Worm (Caenorhabditis elegans) whole organism, young adult: ENCODE results near the gene sna-3.
A peak's percentile ranks its signal among the peaks of the same experiment; 100 is the strongest.

Experiments
- B0336.3 ChIP-seq: fragments of 200-800 bp; sonication (Bioruptor generic); IDR thresholded peaks from 2 replicates; pipeline ENCODE4 v1.3.6; 2022; ENCODE audit warnings: missing genetic modification characterization, missing compliant biosample characterization
- C06A6.2 ChIP-seq: fragments of 200-800 bp; sonication (Bioruptor generic); conservative IDR thresholded peaks from 2 replicates; pipeline ENCODE4 v1.3.6; 2022; ENCODE audit warnings: missing genetic modification characterization, missing compliant biosample characterization
- C17E4.6 ChIP-seq: fragments of 200-800 bp; sonication (Bioruptor generic); IDR thresholded peaks from 2 replicates; pipeline ENCODE4 v1.3.6; 2022; ENCODE audit warnings: missing genetic modification reagents, missing genetic modification characterization, missing compliant biosample characterization
- D2030.7 ChIP-seq: fragments of 200-800 bp; sonication (Bioruptor generic); IDR thresholded peaks from 2 replicates; pipeline ENCODE4 v1.3.6; 2022; ENCODE audit warnings: missing genetic modification reagents, missing genetic modification characterization, missing compliant biosample characterization
- F22D6.2 ChIP-seq: sonication (generic microtip); optimal IDR thresholded peaks from 2 replicates; lab custom pipeline; 2016; ENCODE audit warnings: mild to moderate bottlenecking, missing genetic modification characterization, missing compliant biosample characterization
- F37B4.10 ChIP-seq: fragments of 200-800 bp; sonication (Bioruptor generic); IDR thresholded peaks from 2 replicates; pipeline ENCODE4 v1.3.6; 2022; ENCODE audit warnings: missing genetic modification characterization, missing compliant biosample characterization
- F39B2.1 ChIP-seq: fragments of 200-800 bp; sonication (Bioruptor generic); IDR thresholded peaks from 2 replicates; pipeline ENCODE4 v1.3.6; 2022; ENCODE audit warnings: missing genetic modification reagents, missing genetic modification characterization, missing compliant biosample characterization
- F52B5.7 ChIP-seq: sonication (generic microtip); optimal IDR thresholded peaks from 2 replicates; lab custom pipeline; 2016; ENCODE audit warnings: mild to moderate bottlenecking, missing genetic modification characterization, missing compliant biosample characterization
- F55B11.4 ChIP-seq: sonication (generic microtip); optimal IDR thresholded peaks from 2 replicates; lab custom pipeline; 2016; ENCODE audit warnings: missing compliant biosample characterization, missing genetic modification characterization, borderline replicate concordance; ENCODE audit not compliant: insufficient read depth
- Y67H2A.10 ChIP-seq: fragments of 200-800 bp; sonication (Bioruptor generic); conservative IDR thresholded peaks from 2 replicates; pipeline ENCODE4 v1.3.6; 2022; ENCODE audit warnings: missing genetic modification reagents, missing genetic modification characterization, missing compliant biosample characterization
- Y95B8A.8 ChIP-seq: fragments of 200-800 bp; sonication (Bioruptor generic); IDR thresholded peaks from 2 replicates; pipeline ENCODE4 v1.3.6; 2022; ENCODE audit warnings: missing genetic modification reagents, missing genetic modification characterization, missing compliant biosample characterization
- aptf-3 ChIP-seq: fragments of 200-800 bp; sonication (Bioruptor generic); IDR thresholded peaks from 2 replicates; pipeline ENCODE4 v1.3.6; 2022; ENCODE audit warnings: missing genetic modification characterization, missing compliant biosample characterization
- athp-1 ChIP-seq: sonication (generic microtip); optimal IDR thresholded peaks from 2 replicates; lab custom pipeline; 2017; ENCODE audit warnings: mild to moderate bottlenecking, missing genetic modification characterization, missing compliant biosample characterization
- attf-3 ChIP-seq: fragments of 200-800 bp; sonication (Bioruptor generic); conservative IDR thresholded peaks from 2 replicates; pipeline ENCODE4 v1.3.6; 2022; ENCODE audit warnings: missing genetic modification reagents, missing genetic modification characterization, missing compliant biosample characterization
- cebp-1 ChIP-seq, 2 experiments: fragments of 200-800 bp in 1 of 2; sonication (Bioruptor generic) in 1 of 2; sonication (generic microtip) in 1 of 2; IDR thresholded peaks in 1 of 2; optimal IDR thresholded peaks in 1 of 2; 2 replicates each; pipeline versions ENCODE4 v1.3.6 to Lab custom; 2017 to 2022; ENCODE audit warnings: missing compliant biosample characterization in 2 of 2, missing genetic modification characterization in 2 of 2, mild to moderate bottlenecking in 1 of 2, missing genetic modification reagents in 1 of 2, moderate library complexity in 1 of 2
- cebp-2 ChIP-seq: fragments of 200-800 bp; sonication (Bioruptor generic); IDR thresholded peaks from 2 replicates; pipeline ENCODE4 v1.3.6; 2022; ENCODE audit warnings: missing genetic modification characterization, missing compliant biosample characterization
- ceh-27 ChIP-seq: fragments of 200-800 bp; sonication (Bioruptor generic); optimal IDR thresholded peaks from 2 replicates; lab custom pipeline; 2018; ENCODE audit warnings: mild to moderate bottlenecking, missing genetic modification characterization, moderate library complexity, missing compliant biosample characterization
- ceh-40 ChIP-seq: fragments of 200-800 bp; sonication (Bioruptor generic); IDR thresholded peaks from 2 replicates; pipeline ENCODE4 v1.3.6; 2022; ENCODE audit warnings: missing genetic modification characterization, missing compliant biosample characterization
- dpff-1 ChIP-seq: sonication (generic microtip); optimal IDR thresholded peaks from 2 replicates; lab custom pipeline; 2017; ENCODE audit warnings: mild to moderate bottlenecking, missing genetic modification characterization, missing compliant biosample characterization
- efl-1 ChIP-seq: fragments of 150-350 bp; optimal IDR thresholded peaks from 2 replicates; lab custom pipeline; 2014; ENCODE audit warnings: missing biosample characterization, missing genetic modification reagents, missing genetic modification characterization
- egl-44 ChIP-seq: fragments of 200-800 bp; sonication (Bioruptor generic); IDR thresholded peaks from 2 replicates; pipeline ENCODE4 v1.3.6; 2022; ENCODE audit warnings: missing genetic modification reagents, missing genetic modification characterization, missing compliant biosample characterization
- egrh-3 ChIP-seq: fragments of 200-800 bp; sonication (Bioruptor generic); IDR thresholded peaks from 2 replicates; pipeline ENCODE4 v1.3.6; 2022; ENCODE audit warnings: missing genetic modification reagents, missing genetic modification characterization, missing compliant biosample characterization
- him-1 ChIP-seq: sonication (generic microtip); optimal IDR thresholded peaks from 2 replicates; lab custom pipeline; 2016; ENCODE audit warnings: missing genotype, missing genetic modification reagents, missing genetic modification characterization, missing compliant biosample characterization
- hlh-12 ChIP-seq: sonication (generic microtip); optimal IDR thresholded peaks from 2 replicates; lab custom pipeline; 2016; ENCODE audit warnings: missing genetic modification characterization, missing compliant biosample characterization
- hlh-26 ChIP-seq: fragments of 200-800 bp; sonication (Bioruptor generic); conservative IDR thresholded peaks from 2 replicates; pipeline ENCODE4 v1.3.6; 2022; ENCODE audit warnings: missing genetic modification reagents, missing genetic modification characterization, missing compliant biosample characterization
- hmg-1.2 ChIP-seq: fragments of 200-800 bp; sonication (Bioruptor generic); IDR thresholded peaks from 2 replicates; pipeline ENCODE4 v1.3.6; 2022; ENCODE audit warnings: missing genetic modification reagents, missing genetic modification characterization, missing compliant biosample characterization
- hrde-1 ChIP-seq: sonication (generic microtip); optimal IDR thresholded peaks from 2 replicates; lab custom pipeline; 2016; ENCODE audit warnings: missing genetic modification characterization, mild to moderate bottlenecking, missing compliant biosample characterization, moderate library complexity, missing genotype, missing genetic modification reagents, borderline replicate concordance
- lir-1 ChIP-seq: fragments of 200-800 bp; sonication (Bioruptor generic); conservative IDR thresholded peaks from 2 replicates; pipeline ENCODE4 v1.3.6; 2022; ENCODE audit warnings: missing genetic modification reagents, missing genetic modification characterization, missing compliant biosample characterization
- lsl-1 ChIP-seq: fragments of 200-800 bp; sonication (Bioruptor generic); optimal IDR thresholded peaks from 2 replicates; lab custom pipeline; 2018; ENCODE audit warnings: mild to moderate bottlenecking, missing genetic modification characterization, moderate library complexity, missing compliant biosample characterization
- lsy-27 ChIP-seq: sonication (generic microtip); optimal IDR thresholded peaks from 2 replicates; lab custom pipeline; 2017; ENCODE audit warnings: missing genetic modification characterization, mild to moderate bottlenecking, missing compliant biosample characterization, antibody characterized with exemption, missing genotype, borderline replicate concordance; ENCODE audit not compliant: insufficient read depth
- madf-10 ChIP-seq: sonication (generic microtip); optimal IDR thresholded peaks from 2 replicates; lab custom pipeline; 2016; ENCODE audit warnings: mild to moderate bottlenecking, missing genetic modification characterization, missing compliant biosample characterization
- madf-3 ChIP-seq: fragments of 200-800 bp; sonication (Bioruptor generic); IDR thresholded peaks from 2 replicates; pipeline ENCODE4 v1.3.6; 2022; ENCODE audit warnings: missing genetic modification reagents, missing genetic modification characterization, missing compliant biosample characterization
- mxl-1 ChIP-seq: sonication (generic microtip); optimal IDR thresholded peaks from 2 replicates; lab custom pipeline; 2016; ENCODE audit warnings: missing genetic modification characterization, missing compliant biosample characterization
- nhr-90 ChIP-seq: sonication (generic microtip); optimal IDR thresholded peaks from 2 replicates; lab custom pipeline; 2016; ENCODE audit warnings: missing genotype, mild to moderate bottlenecking, missing genetic modification characterization, missing compliant biosample characterization
- pha-4 ChIP-seq: fragments of 150-350 bp; sonication (generic microtip); optimal IDR thresholded peaks from 2 replicates; lab custom pipeline; 2014; ENCODE audit warnings: missing biosample characterization, missing genetic modification reagents, missing genetic modification characterization
- rcor-1 ChIP-seq: fragments of 200-800 bp; sonication (Bioruptor generic); IDR thresholded peaks from 2 replicates; pipeline ENCODE4 v1.3.6; 2022; ENCODE audit warnings: missing genetic modification reagents, missing genetic modification characterization, missing compliant biosample characterization
- rec-8 ChIP-seq, 2 experiments: sonication (generic microtip); optimal IDR thresholded peaks; 2 replicates each; lab custom pipeline; 2016; ENCODE audit warnings: mild to moderate bottlenecking in 2 of 2, missing genetic modification characterization in 2 of 2, missing genetic modification reagents in 2 of 2, missing genotype in 2 of 2, missing biosample characterization in 1 of 2, missing compliant biosample characterization in 1 of 2, moderate library complexity in 1 of 2
- repo-1 ChIP-seq: sonication (generic microtip); optimal IDR thresholded peaks from 2 replicates; lab custom pipeline; 2017; ENCODE audit warnings: mild to moderate bottlenecking, missing genetic modification characterization, missing compliant biosample characterization
- snpc-1.1 ChIP-seq: sonication (generic microtip); optimal IDR thresholded peaks from 2 replicates; lab custom pipeline; 2017; ENCODE audit warnings: missing genetic modification characterization, mild to moderate bottlenecking, missing compliant biosample characterization, antibody characterized with exemption, moderate library complexity, missing genotype, missing genetic modification reagents; ENCODE audit not compliant: insufficient read depth
- snpc-4 ChIP-seq, 5 experiments: fragments of 150-350 bp in 1 of 5; sonication (generic microtip) in 4 of 5; optimal IDR thresholded peaks; 2 replicates each; lab custom pipeline; 2014 to 2018; ENCODE audit warnings: missing genetic modification characterization in 5 of 5, missing biosample characterization in 3 of 5, antibody characterized with exemption in 2 of 5, mild to moderate bottlenecking in 2 of 5, missing compliant biosample characterization in 2 of 5, missing genotype in 2 of 5, moderate library complexity in 2 of 5, missing genetic modification reagents in 1 of 5
- tlf-1 ChIP-seq: fragments of 200-800 bp; sonication (Bioruptor generic); optimal IDR thresholded peaks from 2 replicates; lab custom pipeline; 2018; ENCODE audit warnings: mild to moderate bottlenecking, missing genetic modification characterization, missing compliant biosample characterization
- ztf-25 ChIP-seq: fragments of 200-800 bp; sonication (Bioruptor generic); IDR thresholded peaks from 2 replicates; pipeline ENCODE4 v1.3.6; 2022; ENCODE audit warnings: missing genetic modification reagents, missing genetic modification characterization, missing compliant biosample characterization
- ztf-26 ChIP-seq: sonication (generic microtip); optimal IDR thresholded peaks from 2 replicates; lab custom pipeline; 2017; ENCODE audit warnings: missing genetic modification characterization, missing compliant biosample characterization
- ztf-3 ChIP-seq: fragments of 200-800 bp; sonication (Bioruptor generic); optimal IDR thresholded peaks from 2 replicates; lab custom pipeline; 2018; ENCODE audit warnings: mild to moderate bottlenecking, missing genetic modification characterization, missing compliant biosample characterization

Gene sna-3

DNA sequence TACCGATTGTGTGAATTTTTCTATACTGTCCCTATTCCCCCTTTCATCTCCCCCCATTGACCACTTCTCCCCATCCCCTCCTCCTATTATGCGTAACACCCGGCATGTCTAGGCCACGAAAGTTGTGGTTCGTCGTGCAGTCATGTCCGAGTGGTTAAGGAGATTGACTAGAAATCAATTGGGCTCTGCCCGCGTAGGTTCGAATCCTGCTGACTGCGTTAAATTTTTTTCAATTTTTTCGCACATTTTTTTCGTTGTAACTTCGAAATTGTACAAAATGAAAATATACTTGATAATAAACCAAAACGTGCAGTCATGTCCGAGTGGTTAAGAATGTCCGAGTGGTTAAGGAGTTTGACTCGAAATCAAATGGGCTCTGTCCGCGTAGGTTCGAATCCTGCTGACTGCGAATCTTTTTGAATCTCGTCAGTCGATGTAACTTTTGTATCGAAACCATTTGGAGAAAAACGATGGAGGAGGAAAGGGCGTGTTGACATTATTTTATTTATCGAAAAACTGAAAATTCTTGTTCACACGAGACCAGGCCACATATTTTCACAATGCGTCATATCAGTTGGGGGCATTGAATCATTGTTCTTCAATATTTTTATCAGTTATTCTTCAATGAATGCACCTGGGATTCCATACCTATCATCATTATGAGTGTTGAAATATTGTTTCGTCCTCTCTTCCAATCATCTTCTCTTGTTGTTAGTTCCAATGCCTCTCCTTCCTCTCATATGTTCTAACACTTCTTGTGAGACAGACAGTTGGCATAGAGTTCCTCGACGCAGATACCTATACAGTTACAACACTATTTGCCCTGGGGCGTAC, 47.2 kb downstream of the sna-3 start, which contains the start of gene nfm-1 (continued):
- peak; percentile 55 for TF ChIP-seq cebp-1 (GFP tag; IDR thresholded peaks at IDR 0.05; lab: Robert Waterston, UW)
- TF ChIP-seq cebp-1 (tag; optimal IDR thresholded peaks at IDR 0.05; lab: Kevin White, UChicago): peak; percentile 74
- peak; percentile 66; the same call in 1 of the 2 replicates for TF ChIP-seq C06A6.2
- TF ChIP-seq mxl-1 (tag; lab: Kevin White, UChicago): peak; percentile 85
- peak; percentile 37 for TF ChIP-seq lsy-27 (tag; lab: Kevin White, UChicago)
- 0 out of 2 replicates have a peak, but pooled peaks have one; percentile 66 for TF ChIP-seq madf-3 (GFP tag; lab: Robert Waterston, UW)
- no peak for TF ChIP-seq hlh-26 (GFP tag; lab: Robert Waterston, UW)
- TF ChIP-seq snpc-1.1 (tag; lab: Kevin White, UChicago): peak; percentile 57
- TF ChIP-seq madf-10: peak; percentile 81
- TF ChIP-seq hmg-1.2: peak; percentile 82
- TF ChIP-seq egrh-3 (GFP tag; lab: Robert Waterston, UW): no peak
- 0 out of 2 replicates have a peak, but pooled peaks have one; percentile 73 for TF ChIP-seq aptf-3 (GFP tag; lab: Robert Waterston, UW)
- TF ChIP-seq F37B4.10: no peak
- TF ChIP-seq Y95B8A.8 (GFP tag; lab: Robert Waterston, UW): 0 out of 2 replicates have a peak, but pooled peaks have one; percentile 5
- no peak for TF ChIP-seq hlh-12 (tag; lab: Kevin White, UChicago)
- TF ChIP-seq snpc-4 (GFP tag; optimal IDR thresholded peaks at IDR 0.05; lab: Kevin White, UChicago): peak; percentile 30
- peak in 3 of 4 experiments; percentile 21 to 65 (median 44) for TF ChIP-seq snpc-4 (tag; optimal IDR thresholded peaks at IDR 0.05; lab: Kevin White, UChicago)
- peak; percentile 28 for TF ChIP-seq pha-4 (tag; lab: Kevin White, UChicago)
- TF ChIP-seq F22D6.2: peak; percentile 27
- peak; percentile 78 for TF ChIP-seq nhr-90
- TF ChIP-seq tlf-1 (GFP tag; lab: Kevin White, UChicago): peak; percentile 8
- TF ChIP-seq attf-3 (GFP tag; lab: Robert Waterston, UW): peak; percentile 69; the same call in 1 of the 2 replicates
- peak; percentile 79 for TF ChIP-seq B0336.3 (GFP tag; lab: Robert Waterston, UW)
- no peak for TF ChIP-seq F39B2.1 (GFP tag; lab: Robert Waterston, UW)
- no peak for TF ChIP-seq ztf-3
- TF ChIP-seq egl-44 (GFP tag; lab: Robert Waterston, UW): peak; percentile 78
- peak; percentile 31 for TF ChIP-seq efl-1 (GFP tag; lab: Kevin White, UChicago)
- 0 out of 2 replicates have a peak, but pooled peaks have one; percentile 18 for TF ChIP-seq Y67H2A.10 (GFP tag; lab: Robert Waterston, UW)
- peak; percentile 60 for TF ChIP-seq lsl-1 (GFP tag; lab: Kevin White, UChicago)
- TF ChIP-seq C17E4.6: 0 out of 2 replicates have a peak, but pooled peaks have one; percentile 41
- TF ChIP-seq ztf-25 (GFP tag; lab: Robert Waterston, UW): no peak
- peak; percentile 45 to 54 for TF ChIP-seq rec-8 (tag; optimal IDR thresholded peaks at IDR 0.05; lab: Kevin White, UChicago)
- no peak for TF ChIP-seq F55B11.4 (tag; lab: Kevin White, UChicago)
- TF ChIP-seq ceh-27: peak; percentile 9
- TF ChIP-seq hrde-1 (tag; lab: Kevin White, UChicago): peak; percentile 41
- peak; percentile 76 for TF ChIP-seq rcor-1 (GFP tag; lab: Robert Waterston, UW)
- peak; percentile 84 for TF ChIP-seq repo-1
- TF ChIP-seq athp-1 (tag; lab: Kevin White, UChicago): peak; percentile 71
- peak; percentile 69 for TF ChIP-seq F52B5.7 (tag; lab: Kevin White, UChicago)
- peak; percentile 87 for TF ChIP-seq D2030.7 (GFP tag; lab: Robert Waterston, UW)
- peak; percentile 50; the same call in 1 of the 2 replicates for TF ChIP-seq lir-1 (GFP tag; lab: Robert Waterston, UW)
- 0 out of 2 replicates have a peak, but pooled peaks have one; percentile 56 for TF ChIP-seq ceh-40 (GFP tag; lab: Robert Waterston, UW)
- peak; percentile 95 for TF ChIP-seq him-1
- peak; percentile 42 for TF ChIP-seq dpff-1 (tag; lab: Kevin White, UChicago)
- TF ChIP-seq cebp-2 (GFP tag; lab: Robert Waterston, UW): 0 out of 2 replicates have a peak, but pooled peaks have one; percentile 66
- peak; percentile 69 for TF ChIP-seq ztf-26 (tag; lab: Kevin White, UChicago)
